Worm (Caenorhabditis elegans): ENCODE measurements around the gene R151.1.
A peak's percentile ranks its signal among the peaks of the same experiment; 100 is the strongest.

- TF ChIP-seq ztf-11 (tag; optimal IDR thresholded peaks at IDR 0.05): no peak
- TF ChIP-seq set-16 (GFP tag; IDR thresholded peaks at IDR 0.05): no peak
- no peak for TF ChIP-seq unc-39 (tag; optimal IDR thresholded peaks at IDR 0.05)
- TF ChIP-seq mdl-1 (tag; optimal IDR thresholded peaks at IDR 0.05): peak in 1 of 2 experiments; percentile 0
- TF ChIP-seq spr-1 (tag; optimal IDR thresholded peaks at IDR 0.05): no peak
- TF ChIP-seq nhr-77 (tag; optimal IDR thresholded peaks at IDR 0.05): no peak
- TF ChIP-seq hif-1 (tag; optimal IDR thresholded peaks at IDR 0.05): no peak
Measured at ce11 chrIII:7216924-7217521, 697 bp downstream of the R151.1 start.
